Fruit fly (Drosophila melanogaster) whole organism, prepupa: Measurements from ENCODE around the gene Sr-CIV.

Source experiments
- CG11294 ChIP-seq: fragments of 200-800 bp; sonication (Bioruptor generic); IDR thresholded peaks from 2 replicates; pipeline ENCODE4 v1.3.6; 2022; ENCODE audit warnings: missing biosample characterization, missing genetic modification characterization
- CG15336 ChIP-seq: fragments of 200-800 bp; sonication (Bioruptor generic); IDR thresholded peaks from 2 replicates; pipeline ENCODE4 v1.3.6; 2022; ENCODE audit warnings: missing biosample characterization, missing genetic modification characterization
- CG1621 ChIP-seq: fragments of 200-800 bp; sonication (Bioruptor generic); optimal IDR thresholded peaks from 3 replicates; lab custom pipeline; 2018; ENCODE audit warnings: missing biosample characterization, mild to moderate bottlenecking, missing genetic modification characterization
- CG31627 ChIP-seq: fragments of 200-800 bp; sonication (Bioruptor generic); optimal IDR thresholded peaks from 3 replicates; lab custom pipeline; 2016; ENCODE audit warnings: missing biosample characterization, missing genetic modification characterization
- CG32006 ChIP-seq: fragments of 200-800 bp; sonication (Bioruptor generic); optimal IDR thresholded peaks from 3 replicates; lab custom pipeline; 2017; ENCODE audit warnings: missing biosample characterization, mild to moderate bottlenecking, missing genetic modification characterization
- CG3919 ChIP-seq: fragments of 200-800 bp; sonication (Bioruptor generic); optimal IDR thresholded peaks from 3 replicates; lab custom pipeline; 2016; ENCODE audit warnings: missing biosample characterization, missing genetic modification characterization
- CG6163 ChIP-seq: fragments of 200-800 bp; sonication (Bioruptor generic); IDR thresholded peaks from 3 replicates; pipeline ENCODE4 v1.3.6; 2022; ENCODE audit warnings: missing biosample characterization, missing genetic modification characterization
- CG6276 ChIP-seq: fragments of 200-800 bp; sonication (Bioruptor generic); optimal IDR thresholded peaks from 2 replicates; lab custom pipeline; 2017; ENCODE audit warnings: missing biosample characterization, mild to moderate bottlenecking, missing genetic modification characterization
- CG6792 ChIP-seq: fragments of 200-800 bp; sonication (Bioruptor generic); optimal IDR thresholded peaks from 3 replicates; lab custom pipeline; 2016; ENCODE audit warnings: missing biosample characterization, missing genetic modification characterization
- CG6808 ChIP-seq: fragments of 200-800 bp; sonication (Bioruptor generic); optimal IDR thresholded peaks from 3 replicates; lab custom pipeline; 2017; ENCODE audit warnings: missing biosample characterization, missing genetic modification characterization, mild to moderate bottlenecking, moderate library complexity, missing genetic modification reagents
- CG8119 ChIP-seq: fragments of 200-800 bp; sonication (Bioruptor generic); IDR thresholded peaks from 3 replicates; pipeline ENCODE4 v1.3.6; 2022; ENCODE audit warnings: missing biosample characterization, missing genetic modification characterization
- CG8319 ChIP-seq: fragments of 200-800 bp; sonication (Bioruptor generic); optimal IDR thresholded peaks from 3 replicates; lab custom pipeline; 2016; ENCODE audit warnings: missing biosample characterization, missing genetic modification characterization
- CG9139 ChIP-seq: fragments of 200-800 bp; sonication (Bioruptor generic); optimal IDR thresholded peaks from 3 replicates; lab custom pipeline; 2017; ENCODE audit warnings: missing biosample characterization, mild to moderate bottlenecking, missing genetic modification characterization
- Eip93F ChIP-seq: fragments of 200-800 bp; sonication (Bioruptor generic); optimal IDR thresholded peaks from 2 replicates; lab custom pipeline; 2016; ENCODE audit warnings: missing biosample characterization, mild to moderate bottlenecking, missing genetic modification characterization
- Ets21C ChIP-seq: fragments of 200-800 bp; sonication (Bioruptor generic); optimal IDR thresholded peaks from 3 replicates; lab custom pipeline; 2016; ENCODE audit warnings: missing biosample characterization, missing genetic modification characterization
- Ets96B ChIP-seq: fragments of 200-800 bp; optimal IDR thresholded peaks from 2 replicates; lab custom pipeline; 2019; ENCODE audit warnings: missing biosample characterization, mild to moderate bottlenecking, missing genetic modification characterization, moderate library complexity
- Gug ChIP-seq: fragments of 200-800 bp; sonication (Bioruptor generic); IDR thresholded peaks from 2 replicates; pipeline ENCODE4 v1.3.6; 2022; ENCODE audit warnings: missing biosample characterization, missing genetic modification characterization
- Hr4 ChIP-seq: fragments of 200-800 bp; sonication (Bioruptor generic); optimal IDR thresholded peaks from 3 replicates; lab custom pipeline; 2016; ENCODE audit warnings: missing biosample characterization, missing genetic modification characterization
- Lpt ChIP-seq: fragments of 200-800 bp; sonication (Bioruptor generic); optimal IDR thresholded peaks from 3 replicates; lab custom pipeline; 2016; ENCODE audit warnings: missing biosample characterization, missing genetic modification characterization
- OdsH ChIP-seq: fragments of 200-800 bp; sonication (Bioruptor generic); optimal IDR thresholded peaks from 3 replicates; lab custom pipeline; 2016; ENCODE audit warnings: missing biosample characterization, missing genetic modification characterization
- Smox ChIP-seq: fragments of 200-800 bp; sonication (Bioruptor generic); optimal IDR thresholded peaks from 3 replicates; lab custom pipeline; 2016; ENCODE audit warnings: missing biosample characterization, missing genetic modification characterization
- Sox102F ChIP-seq: fragments of 200-800 bp; sonication (Bioruptor generic); optimal IDR thresholded peaks from 2 replicates; lab custom pipeline; 2016; ENCODE audit warnings: missing biosample characterization, mild to moderate bottlenecking, missing genetic modification characterization
- Sox14 ChIP-seq: fragments of 200-800 bp; sonication (Bioruptor generic); optimal IDR thresholded peaks from 3 replicates; lab custom pipeline; 2016; ENCODE audit warnings: missing biosample characterization, missing genetic modification characterization
- eg ChIP-seq: fragments of 200-800 bp; sonication (Bioruptor generic); IDR thresholded peaks from 3 replicates; pipeline ENCODE4 v1.3.6; 2022; ENCODE audit warnings: missing biosample characterization, missing genetic modification characterization
- esn ChIP-seq: fragments of 200-800 bp; sonication (Bioruptor generic); optimal IDR thresholded peaks from 2 replicates; lab custom pipeline; 2016; ENCODE audit warnings: missing biosample characterization, mild to moderate bottlenecking, missing genetic modification characterization, moderate library complexity
- fd85E ChIP-seq: fragments of 200-800 bp; sonication (Bioruptor generic); optimal IDR thresholded peaks from 3 replicates; lab custom pipeline; 2016; ENCODE audit warnings: missing biosample characterization, missing genetic modification characterization
- fkh ChIP-seq: fragments of 200-800 bp; sonication (Bioruptor generic); optimal IDR thresholded peaks from 3 replicates; lab custom pipeline; 2017; ENCODE audit warnings: missing biosample characterization, mild to moderate bottlenecking, missing genetic modification characterization, moderate library complexity
- lz ChIP-seq: fragments of 200-800 bp; sonication (Bioruptor generic); optimal IDR thresholded peaks from 3 replicates; lab custom pipeline; 2016; ENCODE audit warnings: missing biosample characterization, missing genetic modification characterization
- net ChIP-seq: fragments of 200-800 bp; sonication (Bioruptor generic); optimal IDR thresholded peaks from 3 replicates; lab custom pipeline; 2016; ENCODE audit warnings: missing biosample characterization, missing genetic modification characterization
- pdm3 ChIP-seq: fragments of 200-800 bp; sonication (Bioruptor generic); optimal IDR thresholded peaks from 3 replicates; lab custom pipeline; 2016; ENCODE audit warnings: missing biosample characterization, missing genetic modification characterization
- salr ChIP-seq, 2 experiments: fragments of 200-800 bp; sonication (Bioruptor generic); optimal IDR thresholded peaks; 3 replicates each; lab custom pipeline; 2016 to 2018; ENCODE audit warnings: missing biosample characterization in 2 of 2, missing genetic modification characterization in 2 of 2, mild to moderate bottlenecking in 1 of 2
- spab ChIP-seq: fragments of 200-800 bp; sonication (Bioruptor generic); optimal IDR thresholded peaks from 2 replicates; lab custom pipeline; 2017; ENCODE audit warnings: missing biosample characterization, mild to moderate bottlenecking, missing genetic modification characterization, missing genetic modification reagents
- vri ChIP-seq: fragments of 200-800 bp; sonication (Bioruptor generic); optimal IDR thresholded peaks from 3 replicates; lab custom pipeline; 2016; ENCODE audit warnings: missing biosample characterization, mild to moderate bottlenecking, missing genetic modification characterization

Sr-CIV gene

dm6 chr2L:3506806-3507205 lies 17.1 kb downstream of the Sr-CIV start (continued):
- TF ChIP-seq fkh (no peak), Lpt (GFP tag; lab: Kevin White, UChicago) (no peak), salr (GFP tag; optimal IDR thresholded peaks at IDR 0.05; lab: Kevin White, UChicago) (no peak), pdm3 (no peak), lz (GFP tag; lab: Kevin White, UChicago) (no peak), net (GFP tag; lab: Kevin White, UChicago) (no peak), CG32006 (no peak), Eip93F (GFP tag; lab: Kevin White, UChicago) (no peak), CG3919 (no peak)
- TF ChIP-seq, all 60 proteins: peak for 5

DNA sequence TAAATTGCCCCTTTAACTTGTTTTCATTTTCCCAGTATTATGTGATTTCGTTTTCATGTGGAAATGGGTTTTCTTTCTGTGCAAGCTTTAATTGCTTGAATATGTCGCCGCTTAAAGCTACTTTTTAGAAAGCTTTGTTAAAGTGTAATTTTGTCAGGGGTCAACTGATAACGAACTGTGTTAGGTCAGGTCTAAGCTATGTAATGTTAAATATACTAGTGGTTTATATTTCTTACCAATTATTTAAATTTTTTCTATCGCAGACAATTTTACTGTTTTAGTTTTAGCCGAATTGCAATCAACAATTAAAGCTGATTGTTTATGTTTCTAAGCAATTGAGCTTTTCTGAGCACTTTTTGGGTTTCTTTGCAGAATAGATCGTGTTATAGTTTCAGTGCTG lies 17.5 kb downstream of the Sr-CIV start:
- TF ChIP-seq CG6163 (GFP tag; lab: Robert Waterston, UW) (no peak), salr (GFP tag; optimal IDR thresholded peaks at IDR 0.05; lab: Kevin White, UChicago) (no peak), CG1621 (tag; lab: Kevin White, UChicago) (no peak), CG8319 (GFP tag; lab: Kevin White, UChicago) (no peak), fd85E (no peak), CG11294 (no peak), CG6792 (GFP tag; lab: Kevin White, UChicago) (no peak), Sox14 (no peak), Smox (GFP tag; lab: Kevin White, UChicago) (no peak), net (GFP tag; lab: Kevin White, UChicago) (no peak)

dm6 chr2L:3504851-3505250 lies 19.0 kb downstream of the Sr-CIV start:
- TF ChIP-seq CG6792 (GFP tag; lab: Kevin White, UChicago): no peak
- no peak for TF ChIP-seq Ets21C (GFP tag; lab: Kevin White, UChicago)
- TF ChIP-seq fkh: no peak
- TF ChIP-seq esn: no peak
- TF ChIP-seq, all 60 proteins: peak for 0

DNA sequence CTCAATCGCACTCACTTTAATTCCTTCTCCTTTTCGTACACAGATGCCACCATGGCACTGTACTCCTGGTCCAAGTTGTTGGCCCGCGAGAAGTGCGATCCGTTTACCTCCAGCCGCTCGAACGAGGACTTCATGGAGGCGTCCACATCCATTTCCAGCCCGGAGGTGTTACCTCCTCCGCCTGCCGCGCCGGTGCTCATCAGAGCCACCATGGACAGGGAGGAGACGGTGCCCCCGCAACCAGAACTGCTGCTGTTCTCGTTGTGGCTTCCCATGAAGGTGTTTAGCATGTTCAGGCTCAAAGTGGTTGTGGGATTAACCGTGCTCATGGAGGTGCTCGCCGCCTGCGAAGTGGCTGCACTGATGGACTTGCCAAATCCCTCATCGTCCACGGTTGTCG lies 28.4 kb downstream of the Sr-CIV start:
- TF ChIP-seq spab (GFP tag; lab: Kevin White, UChicago): no peak
- TF ChIP-seq Ets96B (tag; lab: Kevin White, UChicago): no peak
- no peak for TF ChIP-seq Gug (GFP tag; lab: Robert Waterston, UW)
- TF ChIP-seq CG6276 (GFP tag; lab: Kevin White, UChicago): no peak
- TF ChIP-seq CG6808 (GFP tag; lab: Kevin White, UChicago): no peak
- no peak for TF ChIP-seq OdsH (GFP tag; lab: Kevin White, UChicago)
- TF ChIP-seq CG9139 (GFP tag; lab: Kevin White, UChicago): no peak
- TF ChIP-seq Hr4 (GFP tag; lab: Kevin White, UChicago): no peak
- no peak for TF ChIP-seq CG11294
- no peak for TF ChIP-seq Sox102F (GFP tag; lab: Kevin White, UChicago)
- TF ChIP-seq lz (GFP tag; lab: Kevin White, UChicago): no peak
- TF ChIP-seq net (GFP tag; lab: Kevin White, UChicago): no peak
- TF ChIP-seq CG31627 (GFP tag; lab: Kevin White, UChicago): no peak
- no peak for TF ChIP-seq CG1621 (tag; lab: Kevin White, UChicago)

- TF ChIP-seq vri (GFP tag; lab: Kevin White, UChicago) (no peak), CG15336 (GFP tag; lab: Robert Waterston, UW) (peak; percentile 61), CG8119 (GFP tag; lab: Robert Waterston, UW) (peak; percentile 37; the same call in 1 of the 3 replicates), eg (peak; percentile 60; the same call in 1 of the 3 replicates), esn (no peak), CG32006 (peak; percentile 16), Gug (GFP tag; lab: Robert Waterston, UW) (0 out of 2 replicates have a peak, but pooled peaks have one; percentile 28)
Observed at dm6 chr2L:3493475-3493874, 30.4 kb downstream of the Sr-CIV start.
